Fruit fly (Drosophila melanogaster): ENCODE results near the gene Mst87F.

Mst87F gene

DNA sequence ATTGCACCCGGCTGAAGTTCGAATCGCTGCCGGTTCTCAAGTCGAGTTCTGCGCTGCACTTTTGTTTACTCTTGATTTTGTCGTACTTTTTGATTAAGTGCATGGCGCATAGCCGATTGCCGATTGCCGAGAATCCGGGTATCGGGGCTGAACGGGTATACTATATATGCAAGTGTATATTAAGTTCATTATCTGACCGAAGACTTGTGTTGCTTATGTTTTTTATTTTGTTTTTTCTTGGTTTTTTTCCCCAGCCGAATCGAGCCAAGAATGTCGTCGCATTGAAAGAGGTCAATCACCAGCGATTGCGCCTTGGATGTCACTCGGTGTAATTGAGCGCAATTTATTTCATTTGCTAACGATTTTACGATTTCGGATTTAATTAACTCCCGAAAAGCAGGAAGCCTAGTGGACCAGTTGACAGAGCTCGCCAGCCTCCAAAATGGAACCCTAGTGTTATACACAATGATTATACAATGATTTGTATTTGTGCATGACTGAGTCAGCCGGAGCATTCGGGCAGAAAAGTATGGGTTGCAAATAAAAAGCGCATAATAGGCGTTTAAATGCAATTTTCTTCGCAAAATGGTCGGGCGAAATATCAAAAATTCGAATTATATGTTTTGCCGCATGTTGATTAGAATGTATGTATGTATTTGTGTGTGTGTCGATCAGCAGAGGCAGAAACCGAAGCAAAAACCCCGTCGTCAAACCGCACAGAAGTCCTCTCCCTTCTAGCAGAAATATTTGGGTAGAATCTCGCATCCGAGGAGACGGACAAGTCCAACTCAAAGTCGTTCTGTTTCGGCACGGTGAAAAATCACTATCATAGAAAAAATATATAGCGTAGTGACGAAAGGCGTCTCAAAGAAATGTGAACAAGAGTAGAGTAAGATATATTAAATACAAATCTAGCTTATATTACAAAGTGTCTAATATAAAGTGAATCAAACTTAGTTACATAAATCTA, at the start of gene Mst87F:
Mst87F (minus strand) TSS at position 56 of the 970 bp plus-strand sequence.
- no peak for TF ChIP-seq noc (tag; optimal IDR thresholded peaks at IDR 0.05)

DNA sequence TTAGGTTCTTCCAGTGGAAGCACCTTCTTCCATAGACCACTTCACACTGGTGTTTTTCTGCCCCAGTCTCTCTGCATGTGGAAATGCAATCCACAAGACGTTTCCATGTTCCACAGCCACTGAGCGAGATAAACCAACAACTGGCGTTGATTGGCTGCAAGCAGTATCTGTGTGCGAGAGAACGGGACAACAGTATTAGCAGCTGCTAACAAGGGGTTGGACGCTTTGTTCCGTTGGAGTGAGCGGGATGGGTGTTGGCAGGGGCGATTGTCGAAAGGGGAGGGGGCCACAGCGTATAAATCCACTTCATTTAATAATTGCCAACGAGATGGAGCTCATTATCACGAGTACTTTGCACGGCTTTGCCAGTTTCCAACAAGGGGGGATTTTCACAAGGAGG, 49.3 kb upstream of the Mst87F start:
- TF ChIP-seq noc (tag; optimal IDR thresholded peaks at IDR 0.05): no peak

DNA sequence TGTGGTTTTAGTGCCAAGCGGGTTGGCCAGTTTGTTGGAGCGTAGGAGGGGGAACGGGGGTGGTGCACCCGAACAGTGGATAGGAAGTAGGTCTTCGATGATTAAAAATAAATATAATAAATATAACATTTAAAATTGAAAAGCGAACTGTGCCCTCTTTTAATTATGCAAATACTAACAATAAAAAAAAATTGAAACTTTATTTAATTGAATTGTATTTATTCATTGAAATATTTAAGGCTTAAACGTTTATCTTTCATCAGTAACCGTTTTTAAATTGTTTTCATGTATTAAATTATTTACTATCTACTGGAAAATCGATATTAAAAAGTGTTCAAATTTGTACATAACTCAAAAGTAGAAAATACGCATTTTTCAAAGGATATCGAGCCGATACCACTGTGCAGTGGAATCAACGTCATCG, 47.6 kb upstream of the Mst87F start:
- no peak for TF ChIP-seq noc (tag; optimal IDR thresholded peaks at IDR 0.05)

DNA sequence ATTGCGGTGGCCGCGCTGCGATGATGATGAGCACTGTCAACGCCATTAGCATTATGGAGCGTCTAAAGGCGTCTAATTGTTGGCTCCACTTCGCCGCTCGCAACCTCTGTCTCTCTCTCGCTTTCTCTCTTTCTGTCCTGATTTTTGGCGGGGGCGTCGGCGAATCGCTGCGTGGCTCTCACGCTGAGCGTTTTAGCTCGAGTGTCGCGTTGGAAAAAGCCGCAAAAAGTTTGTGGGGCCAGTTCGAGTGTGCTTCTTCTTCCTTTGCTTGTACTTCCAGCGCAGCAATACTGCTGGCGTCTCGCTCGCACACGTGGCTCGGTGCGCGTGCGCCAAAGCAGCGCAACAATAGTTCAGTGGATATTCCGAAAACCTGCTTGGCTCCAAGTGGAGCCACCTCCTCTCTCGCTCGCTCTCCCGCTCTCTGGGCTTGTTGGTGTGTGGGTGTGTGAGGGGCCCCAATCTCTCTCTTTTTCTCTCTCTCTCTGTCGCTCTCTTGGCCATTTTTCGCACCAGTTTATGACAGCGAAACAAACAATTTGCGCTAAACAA, 47.1 kb upstream of the Mst87F start, which contains the start of gene E5:
E5 (minus strand) TSS at position 51 of the 552 bp plus-strand sequence.
- TF ChIP-seq noc (tag; optimal IDR thresholded peaks at IDR 0.05): no peak

DNA sequence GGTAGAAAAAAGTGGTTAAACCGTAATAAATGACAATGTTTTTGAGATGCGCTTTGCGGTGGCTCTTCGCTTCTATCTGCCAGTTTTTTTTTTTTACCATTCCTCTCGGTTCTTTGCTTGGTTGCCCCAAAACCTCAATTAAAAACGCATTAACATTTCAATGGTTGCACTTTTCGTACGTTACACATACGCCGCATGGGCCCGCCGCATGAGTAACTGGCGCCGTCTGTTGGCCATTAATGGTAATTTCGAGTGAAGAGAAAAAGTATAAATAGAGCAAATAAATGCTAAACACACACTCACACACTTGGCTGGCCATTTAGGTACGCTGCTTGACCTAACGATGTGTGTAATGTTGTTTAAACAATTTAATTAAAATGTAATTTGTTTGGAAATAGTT, 44.4 kb upstream of the Mst87F start:
- no peak for TF ChIP-seq noc (tag; optimal IDR thresholded peaks at IDR 0.05)

DNA sequence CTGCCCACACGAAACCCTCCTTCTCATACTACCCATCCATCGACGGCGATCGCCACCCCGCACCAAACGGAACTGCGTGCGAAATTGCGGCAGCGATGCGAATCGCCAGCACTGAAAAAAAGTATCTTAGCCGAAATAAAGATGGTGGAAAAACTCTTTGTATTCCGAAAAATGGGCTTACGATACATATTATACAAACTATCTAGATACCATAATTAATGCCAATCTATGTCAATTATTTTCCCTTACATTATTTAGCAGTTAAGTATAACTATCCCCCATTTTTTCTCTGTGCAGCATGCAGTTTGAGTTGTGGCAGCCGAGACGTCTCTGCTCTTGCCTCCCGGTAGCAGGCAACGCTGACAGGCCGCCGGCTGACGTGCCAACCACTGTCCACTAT, 34.0 kb upstream of the Mst87F start:
- no peak for TF ChIP-seq noc (tag; optimal IDR thresholded peaks at IDR 0.05)

DNA sequence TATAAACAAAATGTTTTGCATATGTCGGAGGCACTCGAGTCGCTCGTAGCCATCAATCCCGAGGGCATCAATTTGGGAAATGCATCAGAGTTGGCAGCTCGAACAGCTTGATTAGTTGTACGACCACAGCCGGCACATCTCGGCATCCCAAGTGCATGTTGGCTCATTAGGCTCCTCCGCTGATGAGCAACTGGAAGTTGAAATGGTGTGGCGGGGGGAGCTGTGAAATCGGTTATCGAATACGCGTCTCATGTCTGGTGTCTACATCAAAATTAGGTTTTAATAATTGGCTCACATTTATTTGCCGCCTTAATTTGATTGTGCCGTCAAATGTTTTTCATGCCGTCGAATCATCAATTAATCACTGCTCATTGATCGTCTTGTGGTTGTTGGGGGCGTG, 31.4 kb upstream of the Mst87F start:
- TF ChIP-seq noc (tag; optimal IDR thresholded peaks at IDR 0.05): no peak

DNA sequence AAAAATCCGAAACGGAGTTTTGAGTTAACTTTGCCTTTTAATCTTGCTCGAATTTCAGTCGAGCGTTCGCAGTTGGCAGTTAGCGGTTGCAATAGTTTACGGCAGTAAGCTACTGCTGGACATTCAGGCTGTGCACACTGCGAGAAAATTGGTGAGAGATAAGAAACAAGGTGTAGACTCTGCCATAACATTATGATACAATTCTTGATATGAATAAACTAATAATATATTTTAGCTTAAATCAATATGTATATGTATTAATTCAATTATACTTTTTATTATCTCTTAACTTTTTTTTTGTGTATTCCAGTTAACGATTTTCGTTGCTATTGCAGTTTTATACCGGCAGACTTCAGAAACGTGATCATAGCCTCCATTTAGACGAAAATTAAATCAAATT, 29.5 kb upstream of the Mst87F start:
- no peak for TF ChIP-seq noc (tag; optimal IDR thresholded peaks at IDR 0.05)

DNA sequence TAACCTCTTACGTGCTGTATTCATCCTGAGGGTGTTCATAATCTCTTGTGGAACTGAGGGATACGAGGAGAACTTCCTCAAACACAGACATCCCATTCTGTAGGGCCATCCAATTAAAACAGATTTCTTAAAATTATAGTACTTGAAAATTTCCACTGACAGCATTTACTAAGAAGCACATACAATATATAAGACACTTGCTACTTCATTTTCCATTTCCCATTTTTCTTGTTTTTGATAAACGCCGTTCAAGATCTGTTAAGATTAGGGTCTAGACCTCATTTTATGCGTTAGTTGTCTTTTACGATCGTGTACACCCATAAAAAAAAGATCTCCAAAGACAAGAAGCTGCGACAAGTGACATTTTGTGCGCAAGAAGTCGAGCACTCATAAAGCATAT, 27.5 kb upstream of the Mst87F start, which contains the start of gene CG14362:
CG14362 (minus strand) TSS at position 101 of the 400 bp plus-strand sequence.
- no peak for TF ChIP-seq noc (tag; optimal IDR thresholded peaks at IDR 0.05)

DNA sequence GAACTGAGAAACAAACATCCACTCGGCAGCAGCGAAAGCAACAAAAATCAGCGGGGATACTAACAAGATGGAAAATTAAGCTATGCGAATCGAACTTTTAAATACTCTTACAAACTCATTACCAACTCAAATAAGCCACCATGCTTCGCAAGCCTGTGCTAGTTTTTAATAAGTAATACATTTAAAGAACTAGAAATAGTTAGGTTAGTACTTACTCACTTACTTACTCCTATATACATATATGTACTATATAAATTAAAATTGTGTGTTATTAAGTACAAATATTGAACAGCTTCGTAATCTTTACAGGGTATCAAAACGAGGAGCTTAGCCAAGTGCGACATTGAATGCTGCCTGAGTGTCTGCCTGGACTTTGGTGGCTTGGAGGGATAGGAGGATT, 23.2 kb upstream of the Mst87F start:
- TF ChIP-seq noc (tag; optimal IDR thresholded peaks at IDR 0.05): no peak

DNA sequence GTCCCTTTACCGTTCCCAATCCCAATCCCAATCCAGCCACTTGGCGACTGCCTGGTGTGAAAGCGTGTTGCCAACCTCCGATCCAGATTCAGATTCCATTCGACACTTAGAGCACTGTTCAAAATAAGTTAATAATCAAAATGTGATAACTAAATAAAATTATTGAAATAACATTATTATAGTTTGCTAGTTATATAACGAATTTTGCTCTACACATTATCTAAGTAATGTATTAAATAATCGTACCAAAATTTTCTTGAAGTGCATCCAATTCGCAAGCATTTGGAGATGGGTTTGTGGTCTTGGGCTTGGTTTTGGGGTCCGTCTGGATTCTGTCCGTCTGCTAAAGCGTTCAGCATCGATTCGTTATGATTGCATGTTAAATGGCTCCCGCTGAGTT, 21.5 kb upstream of the Mst87F start:
- TF ChIP-seq noc (tag; optimal IDR thresholded peaks at IDR 0.05): no peak

DNA sequence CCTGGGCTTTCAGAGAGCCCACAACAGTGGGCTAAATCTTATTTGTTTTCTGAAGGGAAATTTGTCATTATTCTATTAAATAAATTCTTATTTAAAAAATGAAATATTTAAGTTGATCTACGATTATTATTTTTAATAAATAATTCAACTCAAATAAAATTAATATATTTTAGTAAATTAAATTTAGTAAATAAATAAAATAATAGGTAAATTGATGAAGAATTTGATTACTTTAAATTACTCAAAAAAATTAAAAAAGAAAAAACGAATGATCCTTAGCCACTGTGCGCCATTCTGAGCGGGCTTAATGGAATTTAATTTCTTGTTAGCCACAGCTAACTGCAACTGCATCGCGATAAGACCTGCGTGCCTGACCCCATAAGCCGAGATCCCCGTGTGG, 20.5 kb upstream of the Mst87F start:
- TF ChIP-seq noc (tag; optimal IDR thresholded peaks at IDR 0.05): no peak

DNA sequence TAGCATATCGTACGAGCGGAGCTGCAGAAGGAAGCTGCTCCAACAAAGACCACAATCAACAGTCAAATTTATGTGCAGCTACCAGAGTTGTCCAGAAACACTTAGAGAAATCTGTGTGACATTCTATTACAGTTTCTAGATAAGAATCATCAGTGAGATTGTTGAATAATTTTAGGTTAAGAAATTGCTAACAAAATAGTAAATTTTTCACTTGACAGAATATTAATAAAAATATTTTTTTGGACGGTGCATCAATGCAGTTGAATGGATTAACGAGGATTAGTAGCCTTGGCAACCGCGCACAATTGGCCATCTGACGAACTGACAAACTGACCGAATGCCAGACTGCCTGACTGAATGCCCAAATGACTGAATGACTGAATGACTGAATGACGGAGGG, 19.5 kb upstream of the Mst87F start:
- TF ChIP-seq noc (tag; optimal IDR thresholded peaks at IDR 0.05): no peak

DNA sequence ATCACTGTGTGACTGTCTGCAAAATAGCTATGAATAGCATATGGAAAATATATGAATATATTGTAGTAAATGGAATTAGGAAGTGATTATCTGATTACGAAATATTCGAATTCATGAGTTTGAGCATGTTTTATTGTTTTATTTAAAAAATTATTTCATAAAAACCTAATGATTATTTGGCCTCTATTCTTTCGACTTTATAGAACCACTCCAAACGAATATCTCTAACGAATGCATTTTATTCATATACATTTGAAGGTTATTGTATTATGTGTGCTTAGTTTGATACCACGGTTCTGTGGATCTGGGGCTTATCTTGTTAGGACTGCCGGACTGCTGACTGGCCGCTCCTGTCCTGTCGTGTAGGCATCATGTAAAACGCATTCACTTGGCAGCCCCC, 18.1 kb upstream of the Mst87F start:
- no peak for TF ChIP-seq noc (tag; optimal IDR thresholded peaks at IDR 0.05)

DNA sequence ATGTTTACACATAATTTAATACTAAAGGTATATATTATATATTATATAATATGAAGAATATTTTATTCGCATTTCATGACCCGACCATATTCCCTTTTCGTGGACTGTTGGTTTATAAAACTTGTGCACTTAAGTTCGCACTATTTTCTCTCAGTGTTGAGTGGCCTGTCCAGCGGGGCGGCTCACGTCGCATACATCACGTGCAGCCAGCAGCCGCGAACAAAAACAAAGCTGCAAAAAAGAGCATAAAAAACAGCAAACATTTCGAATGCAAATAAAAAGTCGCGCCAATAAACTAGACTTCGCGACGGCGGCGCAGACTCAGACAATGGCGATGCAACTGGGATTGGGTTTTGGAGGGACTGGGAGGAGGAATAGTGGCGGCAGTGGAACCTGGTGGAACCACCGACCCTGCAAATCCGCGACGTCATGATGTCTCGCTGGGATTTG, 17.5 kb upstream of the Mst87F start:
- TF ChIP-seq noc (tag; optimal IDR thresholded peaks at IDR 0.05): no peak

DNA sequence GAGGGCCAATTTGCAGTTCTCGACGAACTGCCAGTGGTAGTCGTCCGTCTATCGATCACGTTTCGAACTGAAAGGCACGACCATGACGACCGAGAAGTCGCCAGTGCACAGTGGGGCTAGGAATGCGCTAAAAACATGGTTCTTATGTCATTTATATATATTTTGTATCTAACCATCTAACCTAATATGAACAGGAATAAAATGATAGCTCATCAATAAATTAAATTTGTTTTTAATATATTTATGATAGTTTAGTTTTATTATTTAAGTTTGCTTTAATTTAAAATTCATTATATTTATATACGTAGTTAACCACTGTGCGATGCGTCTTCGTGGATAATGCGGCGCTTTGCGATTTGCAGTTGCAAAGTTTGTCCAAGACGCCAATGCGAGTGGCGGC, 15.8 kb upstream of the Mst87F start:
- no peak for TF ChIP-seq noc (tag; optimal IDR thresholded peaks at IDR 0.05)

DNA sequence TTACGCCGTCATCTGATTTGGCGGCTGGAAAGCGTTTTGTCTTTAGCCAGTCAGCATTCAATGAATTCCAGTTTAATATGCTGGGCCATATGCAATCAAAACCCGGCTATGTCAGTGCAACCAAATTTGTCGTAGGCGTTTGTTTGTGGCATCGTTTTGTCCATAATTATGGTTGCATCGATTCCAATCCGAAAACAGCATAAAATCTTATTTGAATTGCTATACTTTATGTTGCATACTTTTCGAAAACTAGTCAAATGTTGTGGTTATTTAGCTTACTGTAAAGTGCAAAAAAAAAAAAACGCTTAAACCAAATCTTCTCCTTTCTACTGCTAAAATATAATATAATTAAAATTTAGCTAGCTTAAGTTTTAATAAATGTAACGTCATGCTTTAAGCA, 14.7 kb upstream of the Mst87F start:
- TF ChIP-seq noc (tag; optimal IDR thresholded peaks at IDR 0.05): no peak

Data from whole organism, larva.